Fruit fly (Drosophila melanogaster): ENCODE results near the gene snRNP-U1-C.
A peak's percentile ranks its signal among the peaks of the same experiment; 100 is the strongest.

snRNP-U1-C gene

dm6 chr3R:18983614-18984185, at the start of gene snRNP-U1-C, which contains the start of gene gukh (continued):
- peak; percentile 58 for TF ChIP-seq aop (GFP tag; IDR thresholded peaks at IDR 0.05)
- TF ChIP-seq salm (tag; optimal IDR thresholded peaks at IDR 0.05): no peak
- peak; percentile 32; the same call in 1 of the 2 replicates for TF ChIP-seq danr (GFP tag; IDR thresholded peaks at IDR 0.05)
- TF ChIP-seq hth (optimal IDR thresholded peaks at IDR 0.05): no peak
- peak; percentile 85 for TF ChIP-seq H2.0 (GFP tag; IDR thresholded peaks at IDR 0.05)
- TF ChIP-seq toy (GFP tag; IDR thresholded peaks at IDR 0.05): 0 out of 2 replicates have a peak, but pooled peaks have one; percentile 33
- peak; percentile 74 for TF ChIP-seq CG18619 (GFP tag; optimal IDR thresholded peaks at IDR 0.05)
- TF ChIP-seq CG7556 (GFP tag; optimal IDR thresholded peaks at IDR 0.05): peak; percentile 77
- peak; percentile 87 for TF ChIP-seq Xbp1 (GFP tag; optimal IDR thresholded peaks at IDR 0.05)
- peak in 1 of 3 experiments; percentile 70 for TF ChIP-seq Stat92E (GFP tag; optimal IDR thresholded peaks at IDR 0.05)
- peak; percentile 44; the same call in 1 of the 2 replicates for TF ChIP-seq CG11696 (GFP tag; IDR thresholded peaks at IDR 0.05)
- TF ChIP-seq CG2889 (GFP tag; IDR thresholded peaks at IDR 0.05): peak; percentile 86
- TF ChIP-seq Ada2b (GFP tag; IDR thresholded peaks at IDR 0.05): peak; percentile 87
- peak; percentile 77; the same call in 1 of the 2 replicates for TF ChIP-seq stc (GFP tag; IDR thresholded peaks at IDR 0.05)
- peak; percentile 5 for TF ChIP-seq Hey (tag; optimal IDR thresholded peaks at IDR 0.05)
- TF ChIP-seq CG13894 (tag; optimal IDR thresholded peaks at IDR 0.05): peak; percentile 84
- TF ChIP-seq sqz (GFP tag; optimal IDR thresholded peaks at IDR 0.05): peak; percentile 45
- TF ChIP-seq Usf (GFP tag; optimal IDR thresholded peaks at IDR 0.05): peak; percentile 14
- peak in 1 of 2 experiments; percentile 40 for TF ChIP-seq chif (GFP tag; optimal IDR thresholded peaks at IDR 0.05)
- peak; percentile 62 for TF ChIP-seq CG4328 (GFP tag; optimal IDR thresholded peaks at IDR 0.05)
- peak; percentile 70 for TF ChIP-seq gsb-n (tag; optimal IDR thresholded peaks at IDR 0.05)
- TF ChIP-seq fd64A (GFP tag; optimal IDR thresholded peaks at IDR 0.05): no peak
- TF ChIP-seq disco-r (GFP tag; optimal IDR thresholded peaks at IDR 0.05): peak; percentile 53
- TF ChIP-seq CG12769 (tag; optimal IDR thresholded peaks at IDR 0.05): peak; percentile 91
- no peak for TF ChIP-seq CG11398 (GFP tag; optimal IDR thresholded peaks at IDR 0.05)
- TF ChIP-seq crol (GFP tag; IDR thresholded peaks at IDR 0.05): no peak
- peak; percentile 67 for TF ChIP-seq MESR4 (GFP tag; optimal IDR thresholded peaks at IDR 0.05)
- peak; percentile 67 for TF ChIP-seq CG13123 (GFP tag; optimal IDR thresholded peaks at IDR 0.05)
- TF ChIP-seq amos (GFP tag; IDR thresholded peaks at IDR 0.05; ENCODE audit: partially characterized antibody): peak; percentile 63
- peak; percentile 73 for TF ChIP-seq tin (GFP tag; optimal IDR thresholded peaks at IDR 0.05)
- TF ChIP-seq Ets65A (GFP tag): no peak
- TF ChIP-seq dimm (GFP tag; IDR thresholded peaks at IDR 0.05): peak; percentile 53
- TF ChIP-seq CG15479 (GFP tag; optimal IDR thresholded peaks at IDR 0.05): no peak
- peak; percentile 84 for TF ChIP-seq sens-2 (GFP tag; IDR thresholded peaks at IDR 0.05)
- no peak for TF ChIP-seq Tbp (GFP tag; optimal IDR thresholded peaks at IDR 0.05)
- no peak for TF ChIP-seq crc (GFP tag; optimal IDR thresholded peaks at IDR 0.05)
- TF ChIP-seq CG2116 (GFP tag; optimal IDR thresholded peaks at IDR 0.05): peak; percentile 85
- TF ChIP-seq CG6175 (GFP tag; IDR thresholded peaks at IDR 0.05): peak; percentile 66; the same call in 1 of the 3 replicates
- TF ChIP-seq kni (GFP tag; optimal IDR thresholded peaks at IDR 0.05): peak; percentile 5
- peak; percentile 75 for TF ChIP-seq CG3281 (GFP tag; optimal IDR thresholded peaks at IDR 0.05)
- TF ChIP-seq Dfd (GFP tag; optimal IDR thresholded peaks at IDR 0.05): no peak
- peak; percentile 62 for TF ChIP-seq corto (GFP tag; optimal IDR thresholded peaks at IDR 0.05)
- peak; percentile 26 for TF ChIP-seq CG10462 (GFP tag; optimal IDR thresholded peaks at IDR 0.05)
- peak; percentile 65 for TF ChIP-seq CG11723 (GFP tag; optimal IDR thresholded peaks at IDR 0.05)
- TF ChIP-seq nom (GFP tag; optimal IDR thresholded peaks at IDR 0.05): peak; percentile 45
- TF ChIP-seq CG1602 (GFP tag; optimal IDR thresholded peaks at IDR 0.05): peak; percentile 80
- peak; percentile 71 for TF ChIP-seq CG9215 (GFP tag; IDR thresholded peaks at IDR 0.05)
- TF ChIP-seq CG15514 (GFP tag; optimal IDR thresholded peaks at IDR 0.05): peak; percentile 79
- TF ChIP-seq HLHmδ (GFP tag; optimal IDR thresholded peaks at IDR 0.05): peak; percentile 6

Measured in whole organism, embryonic.